Worm (Caenorhabditis elegans) whole organism, L1 larva: ENCODE results near the gene ZK1010.2.
A peak's percentile ranks its signal among the peaks of the same experiment; 100 is the strongest.

Source experiments
- lsy-2 ChIP-seq, 2 experiments: fragments of 150-350 bp; optimal IDR thresholded peaks; 2 replicates each; lab custom pipeline; 2014; ENCODE audit warnings: missing biosample characterization in 2 of 2, missing genetic modification characterization in 2 of 2
- unc-62 ChIP-seq: fragments of 150-350 bp; optimal IDR thresholded peaks from 2 replicates; lab custom pipeline; 2014; ENCODE audit warnings: missing biosample characterization, missing genetic modification reagents, missing genetic modification characterization

ce11 chrIII:12977559-12977958, at the start of gene ZK1010.2:
- peak in 1 of 2 experiments; percentile 4 for TF ChIP-seq lsy-2 (tag; optimal IDR thresholded peaks at IDR 0.05; lab: Kevin White, UChicago)
- no peak for TF ChIP-seq unc-62 (GFP tag; lab: Kevin White, UChicago)
